Worm (Caenorhabditis elegans) whole organism, L4 larva: ENCODE data around the gene C18A3.11.

ENCODE experiments used
- F49E8.2 ChIP-seq: sonication (generic microtip); optimal IDR thresholded peaks from 2 replicates; lab custom pipeline; 2016; ENCODE audit warnings: missing compliant biosample characterization, mild to moderate bottlenecking, missing genetic modification characterization, borderline replicate concordance
- T20F7.1 ChIP-seq: fragments of 200-800 bp; sonication (Bioruptor generic); optimal IDR thresholded peaks from 2 replicates; lab custom pipeline; 2018; ENCODE audit warnings: mild to moderate bottlenecking, missing genetic modification characterization, missing compliant biosample characterization
- Y48G9A.11 ChIP-seq: fragments of 200-800 bp; sonication (Bioruptor generic); IDR thresholded peaks from 2 replicates; pipeline ENCODE4 v1.3.6; 2022; ENCODE audit warnings: missing genetic modification reagents, missing genetic modification characterization, missing compliant biosample characterization
- aly-2 ChIP-seq: sonication (generic microtip); optimal IDR thresholded peaks from 2 replicates; lab custom pipeline; 2018; ENCODE audit warnings: missing biosample characterization, missing genetic modification characterization
- ama-1 ChIP-seq: fragments of 150-350 bp; optimal IDR thresholded peaks from 2 replicates; lab custom pipeline; 2014; ENCODE audit warnings: inconsistent platforms, mixed read lengths
- arid-1 ChIP-seq: fragments of 200-800 bp; sonication (Bioruptor generic); conservative IDR thresholded peaks from 2 replicates; pipeline ENCODE4 v1.3.6; 2022; ENCODE audit warnings: missing genetic modification reagents, missing genetic modification characterization, missing compliant biosample characterization
- ceh-28 ChIP-seq: fragments of 150-350 bp; optimal IDR thresholded peaks from 2 replicates; lab custom pipeline; 2014; ENCODE audit warnings: missing biosample characterization, missing genetic modification reagents, missing genetic modification characterization
- ceh-32 ChIP-seq: sonication (generic microtip); optimal IDR thresholded peaks from 2 replicates; lab custom pipeline; 2016; ENCODE audit warnings: mild to moderate bottlenecking, missing genetic modification characterization, missing compliant biosample characterization; ENCODE audit not compliant: poor library complexity
- ceh-82 ChIP-seq: sonication (generic microtip); optimal IDR thresholded peaks from 2 replicates; lab custom pipeline; 2017; ENCODE audit warnings: missing biosample characterization, missing genetic modification characterization
- ces-1 ChIP-seq: fragments of 150-350 bp; sonication (generic microtip); optimal IDR thresholded peaks from 4 replicates; lab custom pipeline; 2014; ENCODE audit warnings: missing biosample characterization, missing genetic modification reagents, missing genetic modification characterization
- ctbp-1 ChIP-seq: fragments of 200-800 bp; sonication (Bioruptor generic); IDR thresholded peaks from 2 replicates; pipeline ENCODE4 v1.3.6; 2022; ENCODE audit warnings: missing genetic modification reagents, missing genetic modification characterization, missing compliant biosample characterization
- daf-16 ChIP-seq, 3 experiments: sonication (generic microtip); optimal IDR thresholded peaks; 2 replicates each; lab custom pipeline; 2016 to 2017; ENCODE audit warnings: missing genetic modification characterization in 3 of 3, missing genetic modification reagents in 3 of 3, mild to moderate bottlenecking in 2 of 3, missing compliant biosample characterization in 2 of 3, missing biosample characterization in 1 of 3, moderate library complexity in 1 of 3
- dpl-1 ChIP-seq: fragments of 150-350 bp; optimal IDR thresholded peaks from 2 replicates; lab custom pipeline; 2014; ENCODE audit warnings: missing biosample characterization, missing genetic modification reagents, missing genetic modification characterization
- dve-1 ChIP-seq: sonication (generic microtip); optimal IDR thresholded peaks from 2 replicates; lab custom pipeline; 2017; ENCODE audit warnings: antibody characterized with exemption, mild to moderate bottlenecking, missing genetic modification characterization, missing compliant biosample characterization; ENCODE audit not compliant: insufficient read depth
- fkh-10 ChIP-seq: fragments of 150-350 bp; optimal IDR thresholded peaks from 2 replicates; lab custom pipeline; 2014; ENCODE audit warnings: missing biosample characterization, missing genetic modification reagents, missing genetic modification characterization
- hlh-11 ChIP-seq: fragments of 200-800 bp; sonication (Bioruptor generic); optimal IDR thresholded peaks from 2 replicates; lab custom pipeline; 2018; ENCODE audit warnings: mild to moderate bottlenecking, missing genetic modification characterization, missing compliant biosample characterization
- hmg-1.1 ChIP-seq: fragments of 200-800 bp; sonication (Bioruptor generic); IDR thresholded peaks from 2 replicates; pipeline ENCODE4 v1.3.6; 2022; ENCODE audit warnings: missing genetic modification reagents, missing genetic modification characterization, missing compliant biosample characterization
- jun-1 ChIP-seq: fragments of 150-350 bp; optimal IDR thresholded peaks from 2 replicates; lab custom pipeline; 2014; ENCODE audit warnings: missing biosample characterization, missing genetic modification reagents, missing genetic modification characterization
- lin-1 ChIP-seq: fragments of 200-800 bp; sonication (Bioruptor generic); IDR thresholded peaks from 2 replicates; pipeline ENCODE4 v1.3.6; 2022; ENCODE audit warnings: missing genetic modification reagents, missing genetic modification characterization, missing compliant biosample characterization
- lin-13 ChIP-seq: fragments of 150-350 bp; optimal IDR thresholded peaks from 2 replicates; lab custom pipeline; 2014; ENCODE audit warnings: missing biosample characterization, missing genetic modification reagents, missing genetic modification characterization
- lin-38 ChIP-seq: fragments of 200-800 bp; sonication (Bioruptor generic); IDR thresholded peaks from 2 replicates; pipeline ENCODE4 v1.3.6; 2022; ENCODE audit warnings: missing genetic modification reagents, missing genetic modification characterization, missing compliant biosample characterization
- lsy-2 ChIP-seq, 2 experiments: fragments of 150-350 bp in 1 of 2; sonication (generic microtip) in 1 of 2; optimal IDR thresholded peaks; 2 replicates each; lab custom pipeline; 2014 to 2017; ENCODE audit warnings: missing biosample characterization in 2 of 2, missing genetic modification characterization in 2 of 2
- mdl-1 ChIP-seq, 2 experiments: fragments of 150-350 bp in 1 of 2; sonication (generic microtip) in 1 of 2; optimal IDR thresholded peaks; 2 replicates each; lab custom pipeline; 2014 to 2017; ENCODE audit warnings: missing biosample characterization in 2 of 2, missing genetic modification characterization in 2 of 2
- mep-1 ChIP-seq: fragments of 150-350 bp; sonication (generic microtip); optimal IDR thresholded peaks from 3 replicates; lab custom pipeline; 2014; ENCODE audit warnings: missing biosample characterization, missing genetic modification characterization
- mes-2 ChIP-seq: sonication (generic microtip); optimal IDR thresholded peaks from 2 replicates; lab custom pipeline; 2016; ENCODE audit warnings: missing genotype, mild to moderate bottlenecking, missing genetic modification characterization, missing compliant biosample characterization; ENCODE audit not compliant: poor library complexity, severe bottlenecking
- mxl-3 ChIP-seq: fragments of 200-800 bp; sonication (Bioruptor generic); optimal IDR thresholded peaks from 2 replicates; lab custom pipeline; 2018; ENCODE audit warnings: mild to moderate bottlenecking, missing genetic modification characterization, missing compliant biosample characterization
- nhr-28 ChIP-seq: fragments of 150-350 bp; optimal IDR thresholded peaks from 2 replicates; lab custom pipeline; 2014; ENCODE audit warnings: missing biosample characterization, missing genetic modification characterization
- nhr-77 ChIP-seq: fragments of 150-350 bp; optimal IDR thresholded peaks from 2 replicates; lab custom pipeline; 2014; ENCODE audit warnings: missing biosample characterization, missing genetic modification characterization
- php-3 ChIP-seq: fragments of 200-800 bp; sonication (Bioruptor generic); IDR thresholded peaks from 2 replicates; pipeline ENCODE4 v1.3.6; 2022; ENCODE audit warnings: missing genetic modification reagents, missing genetic modification characterization, missing compliant biosample characterization
- rbr-2 ChIP-seq: sonication (generic microtip); optimal IDR thresholded peaks from 2 replicates; lab custom pipeline; 2016; ENCODE audit warnings: missing genotype, missing genetic modification characterization, missing compliant biosample characterization
- set-16 ChIP-seq: fragments of 200-800 bp; sonication (Bioruptor generic); IDR thresholded peaks from 2 replicates; pipeline ENCODE4 v1.3.6; 2022; ENCODE audit warnings: missing genetic modification reagents, missing genetic modification characterization, missing compliant biosample characterization
- snpc-1.2 ChIP-seq: fragments of 200-800 bp; sonication (Bioruptor generic); IDR thresholded peaks from 2 replicates; pipeline ENCODE4 v1.3.6; 2022; ENCODE audit warnings: missing genetic modification reagents, missing genetic modification characterization, missing compliant biosample characterization
- spr-1 ChIP-seq: sonication (generic microtip); optimal IDR thresholded peaks from 2 replicates; lab custom pipeline; 2016; ENCODE audit warnings: mild to moderate bottlenecking, missing genetic modification characterization, missing compliant biosample characterization
- spr-3 ChIP-seq: fragments of 200-800 bp; sonication (Bioruptor generic); optimal IDR thresholded peaks from 2 replicates; lab custom pipeline; 2018; ENCODE audit warnings: mild to moderate bottlenecking, missing genetic modification characterization, missing compliant biosample characterization
- tra-1 ChIP-seq: fragments of 200-800 bp; sonication (Bioruptor generic); IDR thresholded peaks from 2 replicates; pipeline ENCODE4 v1.3.6; 2022; ENCODE audit warnings: missing genetic modification reagents, missing genetic modification characterization, missing compliant biosample characterization
- unc-62 ChIP-seq, 3 experiments: fragments of 150-350 bp in 1 of 3; sonication (generic microtip); optimal IDR thresholded peaks in 2 of 3; peaks in 1 of 3; 1 replicate in 1 of 3; 2 replicates in 2 of 3; lab custom pipeline; 2014 to 2017; ENCODE audit warnings: missing biosample characterization in 3 of 3, missing genetic modification characterization in 3 of 3, missing genetic modification reagents in 3 of 3, missing genotype in 1 of 3
- zfp-2 ChIP-seq: sonication (generic microtip); optimal IDR thresholded peaks from 2 replicates; lab custom pipeline; 2016; ENCODE audit warnings: mild to moderate bottlenecking, missing genetic modification characterization, missing compliant biosample characterization
- zfp-3 ChIP-seq: fragments of 200-800 bp; sonication (Bioruptor generic); conservative IDR thresholded peaks from 2 replicates; pipeline ENCODE4 v1.3.6; 2022; ENCODE audit warnings: missing genetic modification reagents, missing genetic modification characterization, missing compliant biosample characterization

C18A3.11 gene

ce11 chrII:5707532-5707931 is 23.3 kb upstream of the C18A3.11 start, which contains the start of gene osta-2:
osta-2 (plus strand) TSS chrII:5707691.
- TF ChIP-seq fkh-10 (GFP tag; lab: Kevin White, UChicago) (peak; percentile 5), unc-62 (GFP tag; optimal IDR thresholded peaks at IDR 0.05 in 1 of 2; lab: Kevin White, UChicago) (peak in 1 of 2 experiments; percentile 92), unc-62 (tag; optimal IDR thresholded peaks at IDR 0.05; lab: Kevin White, UChicago) (no peak), tra-1 (no peak)

DNA sequence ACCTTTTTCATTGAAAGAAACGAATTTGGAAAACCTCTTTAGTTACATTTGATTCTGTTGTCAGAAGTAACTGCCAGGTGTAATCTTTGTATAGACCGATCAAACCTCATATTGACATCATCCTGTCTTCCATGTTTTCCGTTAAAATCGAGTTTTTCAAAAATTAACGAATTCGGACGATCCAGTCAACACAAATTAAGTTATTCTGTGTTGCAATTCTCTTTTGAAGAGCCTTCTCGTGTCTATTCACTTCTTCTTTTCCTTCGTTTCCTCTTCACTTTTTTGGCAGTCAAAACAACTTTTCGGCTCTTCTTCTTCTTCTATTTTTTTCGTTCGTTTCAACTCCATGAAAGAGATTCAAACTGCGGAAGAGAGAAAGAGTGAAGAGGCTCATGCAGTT is 22.7 kb upstream of the C18A3.11 start:
- TF ChIP-seq hmg-1.1 (GFP tag; lab: Robert Waterston, UW) (0 out of 2 replicates have a peak, but pooled peaks have one; percentile 24), mdl-1 (tag; optimal IDR thresholded peaks at IDR 0.05; lab: Kevin White, UChicago) (no peak), zfp-3 (GFP tag; lab: Robert Waterston, UW) (no peak), aly-2 (tag; lab: Kevin White, UChicago) (no peak), ceh-82 (tag; lab: Kevin White, UChicago) (no peak), ces-1 (peak; percentile 81), ctbp-1 (GFP tag; lab: Robert Waterston, UW) (peak; percentile 48), fkh-10 (GFP tag; lab: Kevin White, UChicago) (peak; percentile 82), unc-62 (GFP tag; optimal IDR thresholded peaks at IDR 0.05 in 1 of 2; lab: Kevin White, UChicago) (peak in 1 of 2 experiments; percentile 85), unc-62 (tag; optimal IDR thresholded peaks at IDR 0.05; lab: Kevin White, UChicago) (no peak), rbr-2 (tag; lab: Kevin White, UChicago) (peak; percentile 18), lin-38 (GFP tag; lab: Robert Waterston, UW) (no peak)

DNA sequence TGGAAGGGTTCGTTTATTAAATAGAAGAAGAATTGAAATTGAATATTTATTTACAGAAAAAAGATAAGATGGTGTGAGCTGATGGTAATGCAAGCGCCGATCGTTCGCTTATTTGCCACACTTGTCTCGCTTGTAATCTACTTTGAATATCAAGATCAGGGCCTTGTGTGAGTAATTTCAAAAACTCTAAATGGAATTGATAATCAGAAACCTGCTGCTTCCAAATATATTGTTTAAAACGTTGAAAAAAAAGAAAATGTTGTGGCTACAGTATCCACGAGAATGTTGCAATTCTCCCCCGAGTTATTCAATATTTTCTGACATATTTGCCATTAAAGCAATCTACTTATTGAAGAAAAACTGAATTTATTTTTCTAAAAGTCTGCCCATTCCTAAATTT is 20.0 kb upstream of the C18A3.11 start:
- TF ChIP-seq unc-62 (GFP tag; optimal IDR thresholded peaks at IDR 0.05 in 1 of 2; lab: Kevin White, UChicago) (peak in 1 of 2 experiments; percentile 53), unc-62 (tag; optimal IDR thresholded peaks at IDR 0.05; lab: Kevin White, UChicago) (no peak), lin-1 (GFP tag; lab: Robert Waterston, UW) (no peak)

DNA sequence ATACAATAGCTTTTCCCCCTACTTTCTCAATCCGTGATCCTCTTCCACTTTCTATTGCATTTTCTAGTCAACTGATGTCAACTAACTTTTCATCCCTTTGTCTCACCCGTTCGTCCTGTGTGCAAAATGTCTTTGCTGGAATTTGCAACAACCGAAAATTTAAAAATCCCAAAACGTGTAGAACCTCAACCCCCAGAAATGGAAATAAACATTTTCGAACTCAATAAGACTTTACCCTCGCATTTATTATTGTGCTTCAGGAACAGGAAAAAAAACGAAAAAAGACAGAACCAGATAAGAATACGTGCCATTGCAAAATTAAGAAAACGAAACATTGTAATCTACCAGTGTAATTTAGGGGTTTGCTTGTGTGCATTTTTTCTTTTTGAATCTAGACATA is 18.7 kb upstream of the C18A3.11 start:
- peak; percentile 5 for TF ChIP-seq mep-1 (tag; lab: Kevin White, UChicago)
- no peak for TF ChIP-seq mdl-1 (tag; optimal IDR thresholded peaks at IDR 0.05; lab: Kevin White, UChicago)
- TF ChIP-seq spr-3, result no peak
- TF ChIP-seq ceh-82 (tag; lab: Kevin White, UChicago), result no peak
- peak; percentile 30 for TF ChIP-seq T20F7.1 (GFP tag; lab: Kevin White, UChicago)
- peak; percentile 81 for TF ChIP-seq ama-1 (lab: Kevin White, UChicago)
- 0 out of 2 replicates have a peak, but pooled peaks have one; percentile 8 for TF ChIP-seq snpc-1.2
- peak; percentile 34 for TF ChIP-seq spr-1 (tag; lab: Kevin White, UChicago)
- TF ChIP-seq Y48G9A.11 (GFP tag; lab: Robert Waterston, UW), result peak; percentile 26; the same call in 1 of the 2 replicates
- TF ChIP-seq arid-1 (GFP tag; lab: Robert Waterston, UW), result 0 out of 2 replicates have a peak, but pooled peaks have one; percentile 20
- 0 out of 2 replicates have a peak, but pooled peaks have one; percentile 25 for TF ChIP-seq php-3 (GFP tag; lab: Robert Waterston, UW)
- peak; percentile 4 for TF ChIP-seq mes-2 (tag; lab: Kevin White, UChicago)

ce11 chrII:5714807-5715206 is 16.0 kb upstream of the C18A3.11 start, which contains the start of the genes tiar-1 and lelo-4:
tiar-1 (minus strand) TSS chrII:5714823.
lelo-4 (plus strand) TSS chrII:5714924.
- TF ChIP-seq lin-38 (GFP tag; lab: Robert Waterston, UW) (peak; percentile 53), nhr-28 (tag; lab: Kevin White, UChicago) (peak; percentile 34), lin-13 (GFP tag; lab: Kevin White, UChicago) (peak; percentile 64), zfp-2 (tag; lab: Kevin White, UChicago) (peak; percentile 18), F49E8.2 (no peak), mep-1 (tag; lab: Kevin White, UChicago) (peak; percentile 55), nhr-77 (no peak), dve-1 (tag; lab: Kevin White, UChicago) (peak; percentile 58), set-16 (GFP tag; lab: Robert Waterston, UW) (no peak), dpl-1 (GFP tag; lab: Kevin White, UChicago) (peak; percentile 90), ceh-28 (tag; lab: Kevin White, UChicago) (no peak), ama-1 (lab: Kevin White, UChicago) (peak; percentile 47), hmg-1.1 (GFP tag; lab: Robert Waterston, UW) (peak; percentile 44; the same call in 1 of the 2 replicates), mxl-3 (no peak), lsy-2 (tag; optimal IDR thresholded peaks at IDR 0.05; lab: Kevin White, UChicago) (peak in 1 of 2 experiments; percentile 83), hlh-11 (tag; lab: Kevin White, UChicago) (peak; percentile 44), mes-2 (tag; lab: Kevin White, UChicago) (peak; percentile 84), ceh-32 (no peak), daf-16 (GFP tag; optimal IDR thresholded peaks at IDR 0.05; lab: Kevin White, UChicago) (no peak), daf-16 (tag; optimal IDR thresholded peaks at IDR 0.05; lab: Kevin White, UChicago) (peak; percentile 48), rbr-2 (tag; lab: Kevin White, UChicago) (peak; percentile 35), jun-1 (no peak), arid-1 (GFP tag; lab: Robert Waterston, UW) (0 out of 2 replicates have a peak, but pooled peaks have one; percentile 27), unc-62 (GFP tag; optimal IDR thresholded peaks at IDR 0.05 in 1 of 2; lab: Kevin White, UChicago) (peak in 1 of 2 experiments; percentile 87), unc-62 (tag; optimal IDR thresholded peaks at IDR 0.05; lab: Kevin White, UChicago) (no peak)
